Worm (Caenorhabditis elegans) whole organism, L3 larva: Measurements from ENCODE around the gene R151.8.

Experiments
- ZK546.5 ChIP-seq: sonication (generic microtip); optimal IDR thresholded peaks from 2 replicates; lab custom pipeline; 2017; ENCODE audit warnings: missing biosample characterization, missing genetic modification characterization
- aly-2 ChIP-seq: fragments of 150-350 bp; optimal IDR thresholded peaks from 2 replicates; lab custom pipeline; 2014; ENCODE audit warnings: missing biosample characterization, missing genetic modification characterization
- ama-1 ChIP-seq: fragments of 150-350 bp; optimal IDR thresholded peaks from 2 replicates; lab custom pipeline; 2018
- ceh-16 ChIP-seq: sonication (generic microtip); optimal IDR thresholded peaks from 2 replicates; lab custom pipeline; 2017; ENCODE audit warnings: missing biosample characterization, missing genetic modification characterization
- ceh-28 ChIP-seq: fragments of 150-350 bp; optimal IDR thresholded peaks from 2 replicates; lab custom pipeline; 2014; ENCODE audit warnings: missing biosample characterization, missing genetic modification reagents, missing genetic modification characterization
- ceh-82 ChIP-seq: fragments of 150-350 bp; optimal IDR thresholded peaks from 2 replicates; lab custom pipeline; 2014; ENCODE audit warnings: missing biosample characterization, missing genetic modification characterization
- ceh-9 ChIP-seq: sonication (generic microtip); optimal IDR thresholded peaks from 2 replicates; lab custom pipeline; 2018; ENCODE audit warnings: missing biosample characterization, missing genetic modification characterization
- daf-12 ChIP-seq: fragments of 150-350 bp; optimal IDR thresholded peaks from 2 replicates; lab custom pipeline; 2014; ENCODE audit warnings: missing biosample characterization, missing genetic modification reagents, missing genetic modification characterization
- egl-5 ChIP-seq: fragments of 150-350 bp; optimal IDR thresholded peaks from 2 replicates; lab custom pipeline; 2017; ENCODE audit warnings: missing biosample characterization, missing genetic modification reagents, missing genetic modification characterization, inconsistent platforms
- elt-2 ChIP-seq: sonication (generic microtip); optimal IDR thresholded peaks from 2 replicates; lab custom pipeline; 2016; ENCODE audit warnings: missing genetic modification reagents, mild to moderate bottlenecking, missing genetic modification characterization, missing compliant biosample characterization
- eor-1 ChIP-seq, 2 experiments: fragments of 150-350 bp; optimal IDR thresholded peaks; 2 replicates each; lab custom pipeline; 2014 to 2018; ENCODE audit warnings: missing biosample characterization in 2 of 2, missing genetic modification characterization in 2 of 2
- fkh-10 ChIP-seq: sonication (generic microtip); optimal IDR thresholded peaks from 2 replicates; lab custom pipeline; 2017; ENCODE audit warnings: missing biosample characterization, missing genetic modification reagents, missing genetic modification characterization
- fos-1 ChIP-seq: fragments of 150-350 bp; optimal IDR thresholded peaks from 2 replicates; lab custom pipeline; 2014; ENCODE audit warnings: missing biosample characterization, missing genetic modification characterization
- jun-1 ChIP-seq: fragments of 150-350 bp; optimal IDR thresholded peaks from 2 replicates; lab custom pipeline; 2014; ENCODE audit warnings: missing biosample characterization, missing genetic modification reagents, missing genetic modification characterization
- lin-15B ChIP-seq: fragments of 150-350 bp; optimal IDR thresholded peaks from 2 replicates; lab custom pipeline; 2014; ENCODE audit warnings: missing biosample characterization, missing genetic modification characterization
- lin-39 ChIP-seq: fragments of 150-350 bp; optimal IDR thresholded peaks from 2 replicates; lab custom pipeline; 2018; ENCODE audit warnings: missing biosample characterization, missing genetic modification reagents, missing genetic modification characterization
- lsy-12 ChIP-seq: sonication (generic microtip); optimal IDR thresholded peaks from 2 replicates; lab custom pipeline; 2016; ENCODE audit warnings: mild to moderate bottlenecking, missing genetic modification characterization, missing compliant biosample characterization
- mdl-1 ChIP-seq: fragments of 150-350 bp; optimal IDR thresholded peaks from 2 replicates; lab custom pipeline; 2014; ENCODE audit warnings: missing biosample characterization, missing genetic modification characterization
- nfya-1 ChIP-seq: sonication (generic microtip); optimal IDR thresholded peaks from 2 replicates; lab custom pipeline; 2017; ENCODE audit warnings: missing genetic modification characterization, mild to moderate bottlenecking, missing compliant biosample characterization, antibody characterized with exemption, moderate library complexity; ENCODE audit not compliant: insufficient read depth
- nhr-11 ChIP-seq: fragments of 150-350 bp; optimal IDR thresholded peaks from 2 replicates; lab custom pipeline; 2014; ENCODE audit warnings: missing biosample characterization, missing genetic modification characterization
- nhr-12 ChIP-seq: fragments of 150-350 bp; optimal IDR thresholded peaks from 2 replicates; lab custom pipeline; 2014; ENCODE audit warnings: missing biosample characterization, missing genetic modification characterization
- nhr-23 ChIP-seq: fragments of 150-350 bp; optimal IDR thresholded peaks from 2 replicates; lab custom pipeline; 2014; ENCODE audit warnings: missing biosample characterization, missing genetic modification reagents, missing genetic modification characterization
- nhr-237 ChIP-seq: fragments of 150-350 bp; optimal IDR thresholded peaks from 2 replicates; lab custom pipeline; 2014; ENCODE audit warnings: missing biosample characterization, missing genetic modification characterization
- nhr-25 ChIP-seq: sonication (generic microtip); optimal IDR thresholded peaks from 2 replicates; lab custom pipeline; 2017; ENCODE audit warnings: missing biosample characterization, missing genetic modification characterization
- nhr-28 ChIP-seq: fragments of 150-350 bp; optimal IDR thresholded peaks from 2 replicates; lab custom pipeline; 2014; ENCODE audit warnings: missing biosample characterization, missing genetic modification characterization
- nhr-43 ChIP-seq: sonication (generic microtip); optimal IDR thresholded peaks from 2 replicates; lab custom pipeline; 2016; ENCODE audit warnings: mild to moderate bottlenecking, missing genetic modification characterization, missing compliant biosample characterization; ENCODE audit not compliant: poor library complexity, severe bottlenecking
- nhr-67 ChIP-seq: fragments of 150-350 bp; optimal IDR thresholded peaks from 2 replicates; lab custom pipeline; 2014; ENCODE audit warnings: missing biosample characterization, missing genetic modification characterization
- nhr-77 ChIP-seq: fragments of 150-350 bp; optimal IDR thresholded peaks from 2 replicates; lab custom pipeline; 2014; ENCODE audit warnings: missing biosample characterization, missing genetic modification characterization
- pha-4 ChIP-seq: fragments of 150-350 bp; optimal IDR thresholded peaks from 2 replicates; lab custom pipeline; 2014; ENCODE audit warnings: missing biosample characterization, missing genetic modification reagents, missing genetic modification characterization
- pqm-1 ChIP-seq: fragments of 150-350 bp; optimal IDR thresholded peaks from 2 replicates; lab custom pipeline; 2017; ENCODE audit warnings: missing biosample characterization, missing genetic modification characterization, inconsistent platforms
- skn-1 ChIP-seq: fragments of 150-350 bp; optimal IDR thresholded peaks from 2 replicates; lab custom pipeline; 2014; ENCODE audit warnings: missing biosample characterization, missing genetic modification characterization
- snpc-4 ChIP-seq: fragments of 150-350 bp; optimal IDR thresholded peaks from 2 replicates; lab custom pipeline; 2014; ENCODE audit warnings: missing biosample characterization, missing genetic modification characterization
- tbx-2 ChIP-seq: sonication (generic microtip); optimal IDR thresholded peaks from 2 replicates; lab custom pipeline; 2016; ENCODE audit warnings: mild to moderate bottlenecking, missing genetic modification characterization, missing compliant biosample characterization
- unc-39 ChIP-seq: sonication (generic microtip); optimal IDR thresholded peaks from 4 replicates; lab custom pipeline; 2017; ENCODE audit warnings: missing biosample characterization, missing genetic modification characterization
- zag-1 ChIP-seq: fragments of 150-350 bp; optimal IDR thresholded peaks from 2 replicates; lab custom pipeline; 2014; ENCODE audit warnings: missing biosample characterization, missing genetic modification characterization
- ztf-11 ChIP-seq: fragments of 150-350 bp; optimal IDR thresholded peaks from 2 replicates; lab custom pipeline; 2014; ENCODE audit warnings: missing biosample characterization, missing genetic modification characterization

Gene R151.8

ce11 chrIII:7272828-7273227 lies 43.2 kb upstream of the R151.8 start (continued):
- no peak for TF ChIP-seq aly-2
- peak; percentile 16 for TF ChIP-seq nfya-1 (tag; lab: Kevin White, UChicago)
- TF ChIP-seq ztf-11 (tag; lab: Kevin White, UChicago): no peak
- TF ChIP-seq nhr-23 (tag; lab: Kevin White, UChicago): peak; percentile 81
- no peak for TF ChIP-seq fkh-10 (GFP tag; lab: Kevin White, UChicago)
- TF ChIP-seq lin-15B (tag; lab: Kevin White, UChicago): no peak
- TF ChIP-seq jun-1 (tag; lab: Kevin White, UChicago): no peak
- no peak for TF ChIP-seq ceh-16 (tag; lab: Kevin White, UChicago)
- TF ChIP-seq pqm-1 (tag; lab: Kevin White, UChicago): peak; percentile 29
- no peak for TF ChIP-seq daf-12 (tag; lab: Kevin White, UChicago)
- no peak for TF ChIP-seq ceh-28 (tag; lab: Kevin White, UChicago)
- no peak for TF ChIP-seq skn-1
- peak; percentile 47 for TF ChIP-seq pha-4
- TF ChIP-seq ama-1 (lab: Kevin White, UChicago): peak; percentile 22
- TF ChIP-seq nhr-11 (tag; lab: Kevin White, UChicago): no peak
- no peak for TF ChIP-seq zag-1 (tag; lab: Kevin White, UChicago)
- no peak for TF ChIP-seq snpc-4 (tag; lab: Kevin White, UChicago)
- no peak for TF ChIP-seq mdl-1 (tag; lab: Kevin White, UChicago)
- TF ChIP-seq unc-39 (tag; lab: Kevin White, UChicago): no peak

DNA sequence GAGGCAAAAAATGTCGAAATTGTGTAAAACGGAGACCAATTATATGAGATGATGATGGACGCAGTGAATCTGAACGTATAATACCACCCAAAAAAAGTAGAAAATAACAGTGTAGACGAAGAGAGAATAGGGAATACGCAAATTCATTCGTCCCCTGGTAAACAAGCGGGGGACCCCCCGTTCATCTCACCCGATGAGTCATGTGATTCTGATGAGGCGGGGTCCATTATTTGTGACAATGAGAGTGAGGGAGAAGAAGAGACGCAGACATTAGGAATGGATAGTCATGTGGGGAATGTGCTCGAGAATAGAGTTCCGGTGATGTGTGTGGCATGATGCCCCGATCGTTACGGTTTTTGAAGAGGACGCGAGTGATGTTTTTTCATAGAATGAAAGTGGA lies 42.5 kb upstream of the R151.8 start:
- TF ChIP-seq pqm-1 (tag; lab: Kevin White, UChicago) (peak; percentile 1), lin-39 (tag; lab: Kevin White, UChicago) (peak; percentile 31), nhr-25 (tag; lab: Kevin White, UChicago) (peak; percentile 4), pha-4 (peak; percentile 84), nhr-237 (tag; lab: Kevin White, UChicago) (no peak), fos-1 (tag; lab: Kevin White, UChicago) (no peak), jun-1 (tag; lab: Kevin White, UChicago) (peak; percentile 71), nfya-1 (tag; lab: Kevin White, UChicago) (peak; percentile 47), lsy-12 (peak; percentile 20), lin-15B (tag; lab: Kevin White, UChicago) (no peak), nhr-43 (tag; lab: Kevin White, UChicago) (peak; percentile 22), ceh-9 (tag; lab: Kevin White, UChicago) (no peak), egl-5 (peak; percentile 92), ama-1 (lab: Kevin White, UChicago) (peak; percentile 22), fkh-10 (GFP tag; lab: Kevin White, UChicago) (no peak), elt-2 (tag; lab: Kevin White, UChicago) (peak; percentile 14), ZK546.5 (tag; lab: Kevin White, UChicago) (no peak), nhr-23 (tag; lab: Kevin White, UChicago) (peak; percentile 38)

- peak; percentile 51 for TF ChIP-seq elt-2 (tag; lab: Kevin White, UChicago)
- TF ChIP-seq nhr-77 (tag; lab: Kevin White, UChicago): no peak
- peak; percentile 12 for TF ChIP-seq pha-4
- no peak for TF ChIP-seq eor-1 (tag; optimal IDR thresholded peaks at IDR 0.05; lab: Kevin White, UChicago)
- no peak for TF ChIP-seq unc-39 (tag; lab: Kevin White, UChicago)
- no peak for TF ChIP-seq lin-15B (tag; lab: Kevin White, UChicago)
- TF ChIP-seq daf-12 (tag; lab: Kevin White, UChicago): no peak
- TF ChIP-seq mdl-1 (tag; lab: Kevin White, UChicago): no peak
- no peak for TF ChIP-seq lsy-12
- peak; percentile 42 for TF ChIP-seq nhr-23 (tag; lab: Kevin White, UChicago)
Observed at ce11 chrIII:7271083-7271482, 41.5 kb upstream of the R151.8 start.

DNA sequence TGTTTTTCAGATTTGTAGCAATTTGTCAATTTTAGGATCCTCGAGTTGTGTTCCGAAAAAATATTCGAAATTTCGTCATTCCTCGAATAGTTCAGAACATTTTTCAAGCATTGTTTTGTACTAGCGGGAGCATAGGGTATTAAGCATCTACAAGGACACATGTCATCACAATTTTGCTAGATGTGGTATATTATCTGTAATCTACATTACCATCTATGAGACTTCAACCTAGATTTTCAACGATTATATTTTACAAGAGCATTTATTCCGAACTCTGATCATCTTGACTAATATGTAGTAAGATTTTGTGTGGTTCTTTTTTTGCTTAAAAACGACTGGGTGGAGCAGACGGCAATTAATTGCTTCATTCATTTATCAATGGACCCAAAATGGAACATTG lies 33.4 kb upstream of the R151.8 start:
- TF ChIP-seq mdl-1 (tag; lab: Kevin White, UChicago) (no peak), nhr-77 (tag; lab: Kevin White, UChicago) (no peak), tbx-2 (tag; lab: Kevin White, UChicago) (no peak), nhr-23 (tag; lab: Kevin White, UChicago) (no peak), ceh-82 (tag; lab: Kevin White, UChicago) (no peak), nhr-67 (tag; lab: Kevin White, UChicago) (no peak), nhr-237 (tag; lab: Kevin White, UChicago) (no peak), eor-1 (tag; optimal IDR thresholded peaks at IDR 0.05; lab: Kevin White, UChicago) (no peak), jun-1 (tag; lab: Kevin White, UChicago) (no peak), ZK546.5 (tag; lab: Kevin White, UChicago) (no peak), nhr-28 (no peak), lsy-12 (no peak), pqm-1 (tag; lab: Kevin White, UChicago) (no peak), zag-1 (tag; lab: Kevin White, UChicago) (no peak), nhr-12 (no peak)
